Fruit fly (Drosophila melanogaster) whole organism, embryonic: ENCODE measurements around the gene Xport-B.

Experiments used
- Aef1 ChIP-seq: fragments of 200-800 bp; sonication (Bioruptor generic); IDR thresholded peaks from 3 replicates; pipeline ENCODE4 v1.3.6; 2022; ENCODE audit warnings: missing biosample characterization, missing genetic modification characterization
- Atf-2 ChIP-seq: fragments of 200-800 bp; sonication (Bioruptor generic); optimal IDR thresholded peaks from 2 replicates; lab custom pipeline; 2016; ENCODE audit warnings: missing biosample characterization, missing genetic modification characterization
- Bteb2 ChIP-seq: fragments of 200-800 bp; sonication (Bioruptor generic); optimal IDR thresholded peaks from 2 replicates; lab custom pipeline; 2016; ENCODE audit warnings: missing biosample characterization, missing genetic modification characterization
- CG1024 ChIP-seq: fragments of 200-800 bp; sonication (Bioruptor generic); IDR thresholded peaks from 2 replicates; pipeline ENCODE4 v1.3.6; 2022; ENCODE audit warnings: missing biosample characterization, missing genetic modification characterization
- CG10267 ChIP-seq: fragments of 200-800 bp; sonication (Bioruptor generic); optimal IDR thresholded peaks from 2 replicates; lab custom pipeline; 2018; ENCODE audit warnings: missing biosample characterization, mild to moderate bottlenecking, missing genetic modification characterization, moderate library complexity
- CG11560 ChIP-seq: fragments of 200-800 bp; sonication (Bioruptor generic); IDR thresholded peaks from 3 replicates; pipeline ENCODE4 v1.3.6; 2022; ENCODE audit warnings: missing biosample characterization, missing genetic modification characterization
- CG12236 ChIP-seq: fragments of 200-800 bp; sonication (Bioruptor generic); optimal IDR thresholded peaks from 2 replicates; lab custom pipeline; 2016; ENCODE audit warnings: missing biosample characterization, missing genetic modification characterization
- CG12659 ChIP-seq: fragments of 200-800 bp; sonication (Bioruptor generic); optimal IDR thresholded peaks from 3 replicates; lab custom pipeline; 2017; ENCODE audit warnings: mild to moderate bottlenecking, missing biosample characterization, missing genetic modification reagents, missing genetic modification characterization
- CG12942 ChIP-seq: fragments of 200-800 bp; sonication (Bioruptor generic); optimal IDR thresholded peaks from 3 replicates; lab custom pipeline; 2016; ENCODE audit warnings: missing biosample characterization, missing genetic modification characterization
- CG13894 ChIP-seq: fragments of 200-800 bp; sonication (Bioruptor generic); optimal IDR thresholded peaks from 3 replicates; lab custom pipeline; 2018; ENCODE audit warnings: missing biosample characterization, mild to moderate bottlenecking, missing genetic modification characterization, moderate library complexity
- CG14667 ChIP-seq: fragments of 200-800 bp; sonication (Bioruptor generic); IDR thresholded peaks from 2 replicates; pipeline ENCODE4 v1.3.6; 2022; ENCODE audit warnings: missing biosample characterization, missing genetic modification characterization
- CG15073 ChIP-seq: fragments of 200-800 bp; sonication (Bioruptor generic); optimal IDR thresholded peaks from 2 replicates; lab custom pipeline; 2016; ENCODE audit warnings: missing biosample characterization, missing genetic modification characterization
- CG16813 ChIP-seq: fragments of 200-800 bp; sonication (Bioruptor generic); IDR thresholded peaks from 3 replicates; pipeline ENCODE4 v1.3.6; 2022; ENCODE audit warnings: missing biosample characterization, missing genetic modification characterization; ENCODE audit not compliant: partially characterized antibody
- CG18262 ChIP-seq: fragments of 200-800 bp; optimal IDR thresholded peaks from 3 replicates; lab custom pipeline; 2019; ENCODE audit warnings: missing biosample characterization, mild to moderate bottlenecking, missing genetic modification characterization, moderate library complexity
- CG2116 ChIP-seq: fragments of 200-800 bp; sonication (Bioruptor generic); optimal IDR thresholded peaks from 3 replicates; lab custom pipeline; 2018; ENCODE audit warnings: missing biosample characterization, mild to moderate bottlenecking, missing genetic modification characterization
- CG33557 ChIP-seq: fragments of 200-800 bp; sonication (Bioruptor generic); optimal IDR thresholded peaks from 2 replicates; lab custom pipeline; 2019; ENCODE audit warnings: missing biosample characterization, mild to moderate bottlenecking, missing genetic modification characterization, moderate library complexity
- CG3407 ChIP-seq: fragments of 200-800 bp; sonication (Bioruptor generic); optimal IDR thresholded peaks from 2 replicates; lab custom pipeline; 2018; ENCODE audit warnings: missing biosample characterization, mild to moderate bottlenecking, missing genetic modification characterization
- CG34422 ChIP-seq: fragments of 200-800 bp; sonication (Bioruptor generic); IDR thresholded peaks from 3 replicates; pipeline ENCODE4 v1.3.6; 2022; ENCODE audit warnings: missing biosample characterization, missing genetic modification characterization
- CG4424 ChIP-seq: fragments of 200-800 bp; sonication (Bioruptor generic); optimal IDR thresholded peaks from 3 replicates; lab custom pipeline; 2016; ENCODE audit warnings: missing biosample characterization, missing genetic modification characterization
- CG6175 ChIP-seq: fragments of 200-800 bp; sonication (Bioruptor generic); IDR thresholded peaks from 3 replicates; pipeline ENCODE4 v1.3.6; 2022; ENCODE audit warnings: missing biosample characterization, missing genetic modification characterization
- CG6654 ChIP-seq: fragments of 200-800 bp; sonication (Bioruptor generic); optimal IDR thresholded peaks from 2 replicates; lab custom pipeline; 2017; ENCODE audit warnings: missing biosample characterization, mild to moderate bottlenecking, missing genetic modification characterization
- CG6689 ChIP-seq: fragments of 200-800 bp; sonication (Bioruptor generic); IDR thresholded peaks from 2 replicates; pipeline ENCODE4 v1.3.6; 2022; ENCODE audit warnings: missing biosample characterization, missing genetic modification characterization
- CG7271 ChIP-seq: fragments of 200-800 bp; sonication (Bioruptor generic); optimal IDR thresholded peaks from 2 replicates; lab custom pipeline; 2018; ENCODE audit warnings: missing biosample characterization, mild to moderate bottlenecking, missing genetic modification characterization, moderate library complexity
- CHES-1-like ChIP-seq: fragments of 200-800 bp; sonication (Bioruptor generic); optimal IDR thresholded peaks from 2 replicates; lab custom pipeline; 2016; ENCODE audit warnings: missing biosample characterization, missing genetic modification characterization
- D19A ChIP-seq: fragments of 200-800 bp; optimal IDR thresholded peaks from 3 replicates; lab custom pipeline; 2019; ENCODE audit warnings: missing biosample characterization, mild to moderate bottlenecking, missing genetic modification characterization, moderate library complexity
- Dek ChIP-seq: fragments of 200-800 bp; sonication (Bioruptor generic); optimal IDR thresholded peaks from 3 replicates; lab custom pipeline; 2019; ENCODE audit warnings: missing biosample characterization, mild to moderate bottlenecking, missing genetic modification characterization, moderate library complexity
- Jarid2 ChIP-seq: fragments of 200-800 bp; sonication (Bioruptor generic); optimal IDR thresholded peaks from 3 replicates; lab custom pipeline; 2017; ENCODE audit warnings: mild to moderate bottlenecking, missing biosample characterization, missing genetic modification reagents, missing genetic modification characterization
- MESR4 ChIP-seq: fragments of 200-800 bp; sonication (Bioruptor generic); optimal IDR thresholded peaks from 2 replicates; lab custom pipeline; 2018; ENCODE audit warnings: missing biosample characterization, mild to moderate bottlenecking, missing genetic modification characterization, moderate library complexity
- Nf-YC ChIP-seq: fragments of 200-800 bp; optimal IDR thresholded peaks from 3 replicates; lab custom pipeline; 2019; ENCODE audit warnings: missing biosample characterization, mild to moderate bottlenecking, missing genetic modification characterization, moderate library complexity
- Oli ChIP-seq: fragments of 200-800 bp; sonication (Bioruptor generic); optimal IDR thresholded peaks from 2 replicates; lab custom pipeline; 2018; ENCODE audit warnings: missing biosample characterization, mild to moderate bottlenecking, missing genetic modification characterization, moderate library complexity
- Ravus ChIP-seq: fragments of 200-800 bp; sonication (Bioruptor generic); IDR thresholded peaks from 2 replicates; pipeline ENCODE4 v1.3.6; 2022; ENCODE audit warnings: missing biosample characterization, missing genetic modification characterization
- Sin3A ChIP-seq: fragments of >200 bp; optimal IDR thresholded peaks from 2 replicates; lab custom pipeline; 2018
- Sry-δ ChIP-seq: fragments of 200-800 bp; sonication (Bioruptor generic); optimal IDR thresholded peaks from 2 replicates; lab custom pipeline; 2016; ENCODE audit warnings: missing biosample characterization, missing genetic modification characterization
- Xbp1 ChIP-seq: fragments of 200-800 bp; sonication (Bioruptor generic); optimal IDR thresholded peaks from 3 replicates; lab custom pipeline; 2016; ENCODE audit warnings: missing biosample characterization, mild to moderate bottlenecking, missing genetic modification characterization
- ab ChIP-seq: fragments of 200-800 bp; sonication (Bioruptor generic); optimal IDR thresholded peaks from 2 replicates; lab custom pipeline; 2016; ENCODE audit warnings: missing biosample characterization, missing genetic modification characterization
- caup ChIP-seq: fragments of 200-800 bp; sonication (Bioruptor generic); optimal IDR thresholded peaks from 3 replicates; lab custom pipeline; 2017; ENCODE audit warnings: missing biosample characterization, mild to moderate bottlenecking, missing genetic modification characterization, moderate library complexity; ENCODE audit not compliant: severe bottlenecking
- chm ChIP-seq: fragments of 200-800 bp; sonication (Bioruptor generic); IDR thresholded peaks from 2 replicates; pipeline ENCODE4 v1.3.6; 2022; ENCODE audit warnings: missing biosample characterization, missing genetic modification characterization
- crol ChIP-seq: fragments of 200-800 bp; sonication (Bioruptor generic); IDR thresholded peaks from 2 replicates; pipeline ENCODE4 v1.3.6; 2022; ENCODE audit warnings: missing biosample characterization, missing genetic modification characterization
- crp ChIP-seq, 2 experiments: fragments of 200-800 bp; sonication (Bioruptor generic); optimal IDR thresholded peaks; 2 replicates in 1 of 2; 3 replicates in 1 of 2; lab custom pipeline; 2017; ENCODE audit warnings: missing biosample characterization in 2 of 2, missing genetic modification characterization in 2 of 2, mild to moderate bottlenecking in 1 of 2, moderate library complexity in 1 of 2
- dimm ChIP-seq: fragments of 200-800 bp; sonication (Bioruptor generic); IDR thresholded peaks from 2 replicates; pipeline ENCODE4 v1.3.6; 2022; ENCODE audit warnings: missing biosample characterization, missing genetic modification characterization
- eyg ChIP-seq: fragments of 200-800 bp; sonication (Bioruptor generic); optimal IDR thresholded peaks from 3 replicates; lab custom pipeline; 2016; ENCODE audit warnings: missing biosample characterization, missing genetic modification characterization
- fu2 ChIP-seq: fragments of 200-800 bp; sonication (Bioruptor generic); optimal IDR thresholded peaks from 2 replicates; lab custom pipeline; 2016; ENCODE audit warnings: missing biosample characterization, missing genetic modification characterization
- lbe ChIP-seq: fragments of 200-800 bp; sonication (Bioruptor generic); optimal IDR thresholded peaks from 2 replicates; lab custom pipeline; 2016; ENCODE audit warnings: missing biosample characterization, mild to moderate bottlenecking, missing genetic modification characterization
- lola ChIP-seq, 3 experiments: fragments of >200 bp in 2 of 3; fragments of 200-800 bp in 1 of 3; sonication (Bioruptor generic) in 1 of 3; optimal IDR thresholded peaks; 2 replicates each; lab custom pipeline; 2017 to 2019; ENCODE audit warnings: missing biosample characterization in 3 of 3, missing genetic modification characterization in 3 of 3, mild to moderate bottlenecking in 1 of 3, moderate library complexity in 1 of 3
- mld ChIP-seq: fragments of 200-800 bp; sonication (Bioruptor generic); IDR thresholded peaks from 3 replicates; pipeline ENCODE4 v1.3.6; 2022; ENCODE audit warnings: missing biosample characterization, missing genetic modification characterization; ENCODE audit not compliant: partially characterized antibody
- p53 ChIP-seq: fragments of 200-800 bp; sonication (Bioruptor generic); optimal IDR thresholded peaks from 2 replicates; lab custom pipeline; 2016; ENCODE audit warnings: missing biosample characterization, missing genetic modification characterization
- pfk ChIP-seq: fragments of 200-800 bp; sonication (Bioruptor generic); optimal IDR thresholded peaks from 2 replicates; lab custom pipeline; 2018; ENCODE audit warnings: missing biosample characterization, mild to moderate bottlenecking, missing genetic modification characterization, moderate library complexity
- pita ChIP-seq: fragments of 200-800 bp; sonication (Bioruptor generic); optimal IDR thresholded peaks from 2 replicates; lab custom pipeline; 2017; ENCODE audit warnings: missing biosample characterization, mild to moderate bottlenecking, missing genetic modification characterization
- pnt ChIP-seq: fragments of 200-800 bp; sonication (Bioruptor generic); optimal IDR thresholded peaks from 3 replicates; lab custom pipeline; 2016; ENCODE audit warnings: missing biosample characterization, missing genetic modification characterization
- sima ChIP-seq: fragments of 200-800 bp; sonication (Bioruptor generic); optimal IDR thresholded peaks from 2 replicates; lab custom pipeline; 2016; ENCODE audit warnings: missing biosample characterization, missing genetic modification characterization
- sug ChIP-seq: fragments of 200-800 bp; optimal IDR thresholded peaks from 2 replicates; lab custom pipeline; 2019; ENCODE audit warnings: missing biosample characterization, mild to moderate bottlenecking, missing genetic modification characterization, moderate library complexity

Xport-B gene

DNA sequence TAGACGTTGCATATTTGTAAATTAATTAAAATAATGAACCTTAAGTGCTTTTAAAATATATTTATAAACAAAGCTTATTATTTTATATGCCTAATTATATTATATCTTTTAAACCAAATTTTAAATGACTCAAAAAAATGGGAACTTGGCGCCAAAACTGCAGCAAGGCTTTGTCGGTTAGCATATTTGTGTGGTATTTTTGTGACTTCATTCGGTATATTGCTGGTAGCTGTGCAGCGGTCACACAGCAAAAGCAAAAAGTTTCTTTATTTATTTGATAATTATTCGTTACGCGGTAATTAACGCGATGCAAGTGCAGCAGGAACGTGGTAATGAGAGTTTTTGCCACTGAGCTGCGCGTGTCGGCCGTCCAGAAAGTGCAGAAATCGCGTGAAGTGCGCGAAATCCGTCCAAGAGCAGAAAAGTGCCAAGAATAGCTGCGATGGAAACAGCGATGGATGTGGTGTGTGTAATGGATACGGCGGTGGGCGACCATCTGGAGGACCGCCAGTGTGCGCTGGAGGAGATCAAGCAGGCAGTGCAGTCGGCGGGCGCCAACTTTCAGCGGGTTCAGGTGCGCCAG lies 35.7 kb downstream of the Xport-B start, which contains the start of gene Ask1 (continued):
- TF ChIP-seq CG10267 (tag; lab: Kevin White, UChicago), result peak; percentile 20
- no peak for TF ChIP-seq Ravus
- TF ChIP-seq CG13894 (tag; lab: Kevin White, UChicago), result no peak
- TF ChIP-seq CG2116 (GFP tag; lab: Kevin White, UChicago), result no peak
- TF ChIP-seq Jarid2 (GFP tag; lab: Kevin White, UChicago), result no peak
- no peak for TF ChIP-seq Oli
- TF ChIP-seq caup (GFP tag; lab: Kevin White, UChicago), result no peak
- no peak for TF ChIP-seq Dek (tag; lab: Kevin White, UChicago)
- TF ChIP-seq lola (GFP tag; optimal IDR thresholded peaks at IDR 0.05; lab: Kevin White, UChicago), result no peak
- TF ChIP-seq CG6689 (GFP tag; lab: Robert Waterston, UW), result no peak
- TF ChIP-seq CG1024 (GFP tag; lab: Robert Waterston, UW), result no peak
- TF ChIP-seq CG15073 (GFP tag; lab: Kevin White, UChicago), result peak; percentile 78
- no peak for TF ChIP-seq mld (GFP tag; lab: Robert Waterston, UW)
- TF ChIP-seq pita (GFP tag; lab: Kevin White, UChicago), result no peak
- no peak for TF ChIP-seq Nf-YC (tag; lab: Kevin White, UChicago)
- no peak for TF ChIP-seq CG3407 (GFP tag; lab: Kevin White, UChicago)
- TF ChIP-seq ab, result no peak
- no peak for TF ChIP-seq sug (tag; lab: Kevin White, UChicago)
- TF ChIP-seq CG6654 (GFP tag; lab: Kevin White, UChicago), result no peak
- no peak for TF ChIP-seq Atf-2 (GFP tag; lab: Kevin White, UChicago)
- TF ChIP-seq CG11560 (tag; lab: Robert Waterston, UW), result no peak
- no peak for TF ChIP-seq eyg
- no peak for TF ChIP-seq CG12942 (GFP tag; lab: Kevin White, UChicago)
- no peak for TF ChIP-seq Xbp1 (GFP tag; lab: Kevin White, UChicago)
- no peak for TF ChIP-seq CG4424
- no peak for TF ChIP-seq pfk (GFP tag; lab: Kevin White, UChicago)
- no peak for TF ChIP-seq D19A (tag; lab: Kevin White, UChicago)
- TF ChIP-seq CG14667, result no peak
- peak; percentile 22; the same call in 1 of the 3 replicates for TF ChIP-seq CG16813
- no peak for TF ChIP-seq crol (GFP tag; lab: Robert Waterston, UW)
- TF ChIP-seq CG12236 (GFP tag; lab: Kevin White, UChicago), result no peak
- TF ChIP-seq Aef1 (GFP tag; lab: Robert Waterston, UW), result no peak
- TF ChIP-seq CG7271 (tag; lab: Kevin White, UChicago), result no peak
- no peak for TF ChIP-seq CG6175 (GFP tag; lab: Robert Waterston, UW)
- TF ChIP-seq CG12659 (GFP tag; lab: Kevin White, UChicago), result peak; percentile 18
- no peak for TF ChIP-seq dimm (GFP tag; lab: Robert Waterston, UW)
- no peak for TF ChIP-seq Bteb2 (GFP tag; lab: Kevin White, UChicago)
- TF ChIP-seq Sin3A (lab: Kevin White, UChicago), result no peak
- peak; percentile 86 for TF ChIP-seq MESR4 (GFP tag; lab: Kevin White, UChicago)
- TF ChIP-seq CHES-1-like, result no peak
- TF ChIP-seq CG34422 (GFP tag; lab: Robert Waterston, UW), result 0 out of 3 replicates have a peak, but pooled peaks have one; percentile 24
- no peak for TF ChIP-seq Sry-δ (GFP tag; lab: Kevin White, UChicago)
- TF ChIP-seq chm, result no peak
- no peak for TF ChIP-seq crp (GFP tag; optimal IDR thresholded peaks at IDR 0.05; lab: Kevin White, UChicago)
- no peak for TF ChIP-seq pnt (GFP tag; lab: Kevin White, UChicago)
- TF ChIP-seq p53 (GFP tag; lab: Kevin White, UChicago), result no peak
- TF ChIP-seq lbe (GFP tag; lab: Kevin White, UChicago), result peak; percentile 53
- no peak for TF ChIP-seq CG33557 (GFP tag; lab: Kevin White, UChicago)
- no peak for TF ChIP-seq fu2
- no peak for TF ChIP-seq CG18262 (tag; lab: Kevin White, UChicago)
- TF ChIP-seq sima (GFP tag; lab: Kevin White, UChicago), result no peak
